Worm (Caenorhabditis elegans) whole organism, late embryonic: Measurements from ENCODE around the gene madf-8.

ENCODE experiments used
- ceh-6 ChIP-seq: fragments of 200-800 bp; sonication (Bioruptor generic); optimal IDR thresholded peaks from 2 replicates; lab custom pipeline; 2018; ENCODE audit warnings: mild to moderate bottlenecking, missing genetic modification characterization, missing compliant biosample characterization
- elt-2 ChIP-seq: sonication (generic microtip); optimal IDR thresholded peaks from 2 replicates; lab custom pipeline; 2016; ENCODE audit warnings: missing genetic modification reagents, missing genetic modification characterization, missing compliant biosample characterization
- pqm-1 ChIP-seq: sonication (generic microtip); optimal IDR thresholded peaks from 2 replicates; lab custom pipeline; 2016; ENCODE audit warnings: missing genetic modification characterization, missing compliant biosample characterization
- ref-2 ChIP-seq: sonication (generic microtip); optimal IDR thresholded peaks from 2 replicates; lab custom pipeline; 2016; ENCODE audit warnings: missing genetic modification characterization, missing compliant biosample characterization
- sox-4 ChIP-seq: sonication (generic microtip); optimal IDR thresholded peaks from 2 replicates; lab custom pipeline; 2017; ENCODE audit warnings: mild to moderate bottlenecking, missing genetic modification characterization, inconsistent platforms, missing compliant biosample characterization

ce11 chrIII:3698366-3698765 lies 47.7 kb upstream of the madf-8 start:
- TF ChIP-seq sox-4 (tag; lab: Kevin White, UChicago) (no peak), pqm-1 (tag; lab: Kevin White, UChicago) (no peak), ref-2 (tag; lab: Kevin White, UChicago) (no peak), ceh-6 (GFP tag; lab: Kevin White, UChicago) (no peak), elt-2 (no peak)
